Worm (Caenorhabditis elegans) whole organism, early embryonic: ENCODE measurements around the gene C43D7.7.

ENCODE experiments used
- ama-1 ChIP-seq: fragments of 150-350 bp; optimal IDR thresholded peaks from 2 replicates; lab custom pipeline; 2014
- ceh-13 ChIP-seq: fragments of 200-800 bp; sonication (Bioruptor generic); optimal IDR thresholded peaks from 2 replicates; lab custom pipeline; 2018; ENCODE audit warnings: mild to moderate bottlenecking, missing genetic modification characterization, missing compliant biosample characterization
- ceh-36 ChIP-seq: sonication (generic microtip); optimal IDR thresholded peaks from 2 replicates; lab custom pipeline; 2016; ENCODE audit warnings: missing genetic modification characterization, inconsistent platforms, missing compliant biosample characterization
- tbx-37 ChIP-seq: fragments of 200-800 bp; sonication (Bioruptor generic); conservative IDR thresholded peaks from 2 replicates; pipeline ENCODE4 v1.3.6; 2022; ENCODE audit warnings: missing genetic modification reagents, missing genetic modification characterization, missing compliant biosample characterization

- TF ChIP-seq ceh-13 (GFP tag; lab: Kevin White, UChicago), result no peak
- TF ChIP-seq ama-1 (lab: Kevin White, UChicago), result no peak
- TF ChIP-seq ceh-36, result no peak
- TF ChIP-seq tbx-37, result no peak
Observed at ce11 chrV:19276354-19276753, 43.0 kb downstream of the C43D7.7 start.
